Worm (Caenorhabditis elegans) whole organism, L1 larva: ENCODE results near the gene Y37D8A.25.

Experiments
- ceh-8 ChIP-seq: fragments of 200-800 bp; sonication (Bioruptor generic); optimal IDR thresholded peaks from 2 replicates; lab custom pipeline; 2018; ENCODE audit warnings: mild to moderate bottlenecking, missing genetic modification characterization, moderate library complexity, missing compliant biosample characterization
- elt-3 ChIP-seq, 6 experiments: fragments of 150-350 bp in 1 of 6; sonication (generic microtip); optimal IDR thresholded peaks; 2 replicates each; lab custom pipeline; 2017 to 2018; ENCODE audit warnings: missing biosample characterization in 6 of 6, missing genetic modification characterization in 6 of 6, inconsistent platforms in 1 of 6
- lin-13 ChIP-seq: fragments of 150-350 bp; optimal IDR thresholded peaks from 2 replicates; lab custom pipeline; 2014; ENCODE audit warnings: missing biosample characterization, missing genetic modification reagents, missing genetic modification characterization
- lsy-2 ChIP-seq, 2 experiments: fragments of 150-350 bp; optimal IDR thresholded peaks; 2 replicates each; lab custom pipeline; 2014; ENCODE audit warnings: missing biosample characterization in 2 of 2, missing genetic modification characterization in 2 of 2
- nhr-28 ChIP-seq: fragments of 150-350 bp; optimal IDR thresholded peaks from 2 replicates; lab custom pipeline; 2014; ENCODE audit warnings: missing biosample characterization, missing genetic modification characterization
- skn-1 ChIP-seq: fragments of 150-350 bp; optimal IDR thresholded peaks from 2 replicates; lab custom pipeline; 2014; ENCODE audit warnings: missing biosample characterization, missing genetic modification characterization
- ztf-4 ChIP-seq: fragments of 150-350 bp; optimal IDR thresholded peaks from 2 replicates; lab custom pipeline; 2014; ENCODE audit warnings: missing biosample characterization, missing genetic modification characterization

- TF ChIP-seq lin-13 (GFP tag; lab: Kevin White, UChicago) = no peak
- no peak for TF ChIP-seq nhr-28 (tag; lab: Kevin White, UChicago)
- TF ChIP-seq ceh-8 (GFP tag; lab: Kevin White, UChicago) = no peak
- no peak for TF ChIP-seq elt-3 (tag; optimal IDR thresholded peaks at IDR 0.05; lab: Kevin White, UChicago)
- no peak for TF ChIP-seq skn-1
- peak; percentile 40 to 63 for TF ChIP-seq lsy-2 (tag; optimal IDR thresholded peaks at IDR 0.05; lab: Kevin White, UChicago)
- no peak for TF ChIP-seq ztf-4 (tag; lab: Kevin White, UChicago)
Observed at ce11 chrIII:12818050-12818738, 1.9 kb downstream of the Y37D8A.25 start, which contains the start of gene arx-5.
